Fruit fly (Drosophila melanogaster): ENCODE data around the gene CG6204.
A peak's percentile ranks its signal among the peaks of the same experiment; 100 is the strongest.

Gene CG6204

dm6 chr3R:24163556-24164022, 30.0 kb upstream of the CG6204 start, which contains the start of gene Apc2 (continued):
- TF ChIP-seq onecut (GFP tag; IDR thresholded peaks at IDR 0.05): 0 out of 2 replicates have a peak, but pooled peaks have one; percentile 24
- TF ChIP-seq CG6175 (GFP tag; IDR thresholded peaks at IDR 0.05): no peak
- TF ChIP-seq btn (GFP tag; optimal IDR thresholded peaks at IDR 0.05): no peak
- TF ChIP-seq slbo (GFP tag; IDR thresholded peaks at IDR 0.05): peak; percentile 82
- TF ChIP-seq row (GFP tag; IDR thresholded peaks at IDR 0.05): peak; percentile 93
- peak; percentile 69 for TF ChIP-seq Fer3 (tag; optimal IDR thresholded peaks at IDR 0.05)
- no peak for TF ChIP-seq CG2202 (tag; optimal IDR thresholded peaks at IDR 0.05)
- peak; percentile 14 for TF ChIP-seq CG15011 (GFP tag; optimal IDR thresholded peaks at IDR 0.05)
- TF ChIP-seq insv (GFP tag; optimal IDR thresholded peaks at IDR 0.05): no peak
- TF ChIP-seq HLH4C (GFP tag; IDR thresholded peaks at IDR 0.05; ENCODE audit: partially characterized antibody): peak; percentile 27; the same call in 1 of the 3 replicates
- peak; percentile 73 for TF ChIP-seq ewg (GFP tag; optimal IDR thresholded peaks at IDR 0.05)
- no peak for TF ChIP-seq CG7372 (GFP tag; IDR thresholded peaks at IDR 0.05)
- no peak for TF ChIP-seq CrebB (tag; optimal IDR thresholded peaks at IDR 0.05)
- peak; percentile 17 for TF ChIP-seq Dp (GFP tag; optimal IDR thresholded peaks at IDR 0.05)
- TF ChIP-seq Rx (GFP tag; IDR thresholded peaks at IDR 0.05): peak; percentile 58
- TF ChIP-seq CG10431 (GFP tag; optimal IDR thresholded peaks at IDR 0.05): no peak
- peak; percentile 36 for TF ChIP-seq D19B (GFP tag; optimal IDR thresholded peaks at IDR 0.05)
- no peak for TF ChIP-seq CG11398 (GFP tag; optimal IDR thresholded peaks at IDR 0.05)
- TF ChIP-seq Mad (GFP tag; optimal IDR thresholded peaks at IDR 0.05): no peak
- peak; percentile 56 for TF ChIP-seq tin (GFP tag; optimal IDR thresholded peaks at IDR 0.05)
- peak; percentile 82 for TF ChIP-seq CG12391 (tag; optimal IDR thresholded peaks at IDR 0.05)
- 0 out of 2 replicates have a peak, but pooled peaks have one; percentile 31 for TF ChIP-seq Dref (GFP tag; IDR thresholded peaks at IDR 0.05)
- TF ChIP-seq ssp (GFP tag; IDR thresholded peaks at IDR 0.05): 0 out of 2 replicates have a peak, but pooled peaks have one; percentile 39
- no peak for TF ChIP-seq CG1603 (tag; optimal IDR thresholded peaks at IDR 0.05)
- TF ChIP-seq Bteb2 (GFP tag; optimal IDR thresholded peaks at IDR 0.05): no peak
- no peak for TF ChIP-seq oc (tag; optimal IDR thresholded peaks at IDR 0.05)
- TF ChIP-seq CG2129 (GFP tag; IDR thresholded peaks at IDR 0.05; ENCODE audit: partially characterized antibody): peak; percentile 40; the same call in 1 of the 2 replicates
- TF ChIP-seq CG32767 (GFP tag; IDR thresholded peaks at IDR 0.05): 0 out of 2 replicates have a peak, but pooled peaks have one; percentile 17
- TF ChIP-seq Dll (GFP tag; IDR thresholded peaks at IDR 0.05; ENCODE audit: partially characterized antibody): peak; percentile 78
- peak; percentile 37; the same call in 1 of the 3 replicates for TF ChIP-seq CG11093 (GFP tag; IDR thresholded peaks at IDR 0.05)
- TF ChIP-seq CG2889 (GFP tag; IDR thresholded peaks at IDR 0.05): 0 out of 3 replicates have a peak, but pooled peaks have one; percentile 11
- TF ChIP-seq salm (tag; optimal IDR thresholded peaks at IDR 0.05): peak; percentile 27
- no peak for TF ChIP-seq gro (GFP tag; optimal IDR thresholded peaks at IDR 0.05)
- peak; percentile 24 for TF ChIP-seq CG18599 (GFP tag; optimal IDR thresholded peaks at IDR 0.05)
- TF ChIP-seq CG7963 (GFP tag; IDR thresholded peaks at IDR 0.05; ENCODE audit: partially characterized antibody): no peak
- TF ChIP-seq tgo (GFP tag; IDR thresholded peaks at IDR 0.05): peak; percentile 56; the same call in 1 of the 3 replicates
- TF ChIP-seq CG34224 (GFP tag; IDR thresholded peaks at IDR 0.05; ENCODE audit: partially characterized antibody): peak; percentile 69; the same call in 2 of the 3 replicates
- no peak for TF ChIP-seq Atf-2 (GFP tag; optimal IDR thresholded peaks at IDR 0.05)
- TF ChIP-seq Xbp1 (GFP tag; optimal IDR thresholded peaks at IDR 0.05): peak; percentile 69
- TF ChIP-seq CG13296 (GFP tag; optimal IDR thresholded peaks at IDR 0.05): peak; percentile 41
- TF ChIP-seq lab (GFP tag; optimal IDR thresholded peaks at IDR 0.05): peak; percentile 71
- TF ChIP-seq tna (GFP tag; IDR thresholded peaks at IDR 0.05; ENCODE audit: partially characterized antibody): no peak
- no peak for TF ChIP-seq CG7271 (tag; optimal IDR thresholded peaks at IDR 0.05)
- TF ChIP-seq CG14860 (GFP tag; IDR thresholded peaks at IDR 0.05; ENCODE audit: partially characterized antibody): no peak
- TF ChIP-seq CG15696 (tag; optimal IDR thresholded peaks at IDR 0.05): peak; percentile 61
- no peak for TF ChIP-seq CG13123 (GFP tag; optimal IDR thresholded peaks at IDR 0.05)
- TF ChIP-seq ind (GFP tag; optimal IDR thresholded peaks at IDR 0.05): peak; percentile 36
- peak; percentile 76 for TF ChIP-seq Xrp1 (GFP tag; IDR thresholded peaks at IDR 0.05)
- peak; percentile 47 for TF ChIP-seq YL-1 (GFP tag; optimal IDR thresholded peaks at IDR 0.05)
